Fruit fly (Drosophila melanogaster) whole organism, adult: ENCODE measurements around the gene Ifrd1.

Experiments
- CG12768 ChIP-seq: fragments of 200-800 bp; sonication (Bioruptor generic); optimal IDR thresholded peaks from 2 replicates; lab custom pipeline; 2017; ENCODE audit warnings: missing biosample characterization, missing genetic modification characterization, mild to moderate bottlenecking, moderate library complexity, missing genetic modification reagents
- CG1620 ChIP-seq: fragments of 200-800 bp; sonication (Bioruptor generic); optimal IDR thresholded peaks from 2 replicates; lab custom pipeline; 2016; ENCODE audit warnings: missing biosample characterization, missing genetic modification characterization
- CG7101 ChIP-seq: fragments of 200-800 bp; sonication (Bioruptor generic); optimal IDR thresholded peaks from 2 replicates; lab custom pipeline; 2018; ENCODE audit warnings: missing biosample characterization, mild to moderate bottlenecking, missing genetic modification characterization, moderate library complexity
- Clk ChIP-seq: fragments of 200-800 bp; sonication (Bioruptor generic); optimal IDR thresholded peaks from 2 replicates; lab custom pipeline; 2017; ENCODE audit warnings: missing biosample characterization, missing genetic modification characterization
- bab1 ChIP-seq: fragments of 200-800 bp; sonication (Bioruptor generic); optimal IDR thresholded peaks from 3 replicates; lab custom pipeline; 2019; ENCODE audit warnings: missing biosample characterization, mild to moderate bottlenecking, missing genetic modification characterization, moderate library complexity
- cic ChIP-seq: fragments of 200-800 bp; sonication (Bioruptor generic); optimal IDR thresholded peaks from 2 replicates; lab custom pipeline; 2017; ENCODE audit warnings: missing biosample characterization, mild to moderate bottlenecking, missing genetic modification characterization, moderate library complexity
- cnc ChIP-seq, 2 experiments: fragments of >200 bp; optimal IDR thresholded peaks; 2 replicates each; lab custom pipeline; 2017
- kay ChIP-seq: fragments of 200-800 bp; sonication (Bioruptor generic); peaks from one replicate; lab custom pipeline; 2016; ENCODE audit warnings: missing biosample characterization, missing genetic modification characterization, borderline replicate concordance
- pad ChIP-seq: fragments of 200-800 bp; sonication (Bioruptor generic); optimal IDR thresholded peaks from 3 replicates; lab custom pipeline; 2017; ENCODE audit warnings: missing biosample characterization, missing genetic modification characterization, mild to moderate bottlenecking, moderate library complexity, missing genetic modification reagents

- TF ChIP-seq pad (GFP tag; lab: Kevin White, UChicago), result peak; percentile 30
- peak; percentile 99 for TF ChIP-seq kay (GFP tag; lab: Kevin White, UChicago)
- TF ChIP-seq Clk, result no peak
- peak; percentile 34 for TF ChIP-seq CG12768
- TF ChIP-seq CG7101 (tag; lab: Kevin White, UChicago), result peak; percentile 15
- TF ChIP-seq CG1620, result no peak
- TF ChIP-seq cnc (optimal IDR thresholded peaks at IDR 0.05; lab: Kevin White, UChicago), result peak in 1 of 2 experiments; percentile 62
- TF ChIP-seq cic (GFP tag; lab: Kevin White, UChicago), result peak; percentile 94
- no peak for TF ChIP-seq bab1 (GFP tag; lab: Kevin White, UChicago)
These were observed 16.2 kb downstream of the Ifrd1 start for dm6 chr2L:2857862-2858734.
